Worm (Caenorhabditis elegans) whole organism, midembryonic: ENCODE measurements around the gene gnrr-2.

Experiments used
- T22C8.4 ChIP-seq: fragments of 200-800 bp; sonication (Bioruptor generic); IDR thresholded peaks from 2 replicates; pipeline ENCODE4 v1.3.6; 2022; ENCODE audit warnings: missing genetic modification characterization, missing compliant biosample characterization
- cog-1 ChIP-seq: sonication (generic microtip); optimal IDR thresholded peaks from 2 replicates; lab custom pipeline; 2016; ENCODE audit warnings: missing genetic modification characterization, missing compliant biosample characterization
- flt-1 ChIP-seq: fragments of 200-800 bp; sonication (Bioruptor generic); IDR thresholded peaks from 2 replicates; pipeline ENCODE4 v1.3.6; 2022; ENCODE audit warnings: missing genetic modification characterization, missing compliant biosample characterization
- klf-2 ChIP-seq: fragments of 200-800 bp; sonication (Bioruptor generic); conservative IDR thresholded peaks from 2 replicates; pipeline ENCODE4 v1.3.6; 2022; ENCODE audit warnings: missing genetic modification reagents, missing genetic modification characterization, missing compliant biosample characterization
- med-1 ChIP-seq: sonication (generic microtip); optimal IDR thresholded peaks from 2 replicates; lab custom pipeline; 2017; ENCODE audit warnings: missing genetic modification characterization, mild to moderate bottlenecking, missing compliant biosample characterization, antibody characterized with exemption, missing genetic modification reagents; ENCODE audit not compliant: insufficient read depth
- ref-1 ChIP-seq: fragments of 200-800 bp; sonication (Bioruptor generic); conservative IDR thresholded peaks from 2 replicates; pipeline ENCODE4 v1.3.6; 2022; ENCODE audit warnings: missing genetic modification reagents, missing genetic modification characterization, missing compliant biosample characterization
- tab-1 ChIP-seq: fragments of 200-800 bp; sonication (Bioruptor generic); IDR thresholded peaks from 2 replicates; pipeline ENCODE4 v1.3.6; 2022; ENCODE audit warnings: missing genetic modification characterization, missing compliant biosample characterization
- ztf-23 ChIP-seq: fragments of 200-800 bp; sonication (Bioruptor generic); IDR thresholded peaks from 2 replicates; pipeline ENCODE4 v1.3.6; 2022; ENCODE audit warnings: missing genetic modification reagents, missing genetic modification characterization, missing compliant biosample characterization
- ztf-29 ChIP-seq: fragments of 200-800 bp; sonication (Bioruptor generic); IDR thresholded peaks from 2 replicates; pipeline ENCODE4 v1.3.6; 2022; ENCODE audit warnings: missing genetic modification reagents, missing genetic modification characterization, missing compliant biosample characterization

DNA sequence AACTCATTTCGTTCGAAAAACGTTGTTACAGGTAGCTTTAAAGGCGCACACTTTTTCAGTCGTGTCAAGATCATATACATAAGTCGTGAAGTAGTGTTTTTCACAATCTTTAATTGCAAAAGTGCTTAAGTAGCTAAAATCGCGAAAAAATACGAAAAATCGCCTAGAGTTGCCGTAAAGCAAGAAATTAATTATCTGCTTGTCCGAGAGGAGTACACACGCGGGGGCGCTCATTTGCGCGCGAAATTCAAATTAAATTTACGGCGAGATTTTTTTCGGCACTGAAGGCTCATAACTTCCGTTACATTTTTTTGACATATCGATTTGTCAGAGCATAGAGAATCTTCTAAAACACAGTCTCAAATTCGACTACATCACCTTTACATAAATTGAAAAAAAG is 51.2 kb downstream of the gnrr-2 start:
- TF ChIP-seq ztf-29 (GFP tag; lab: Robert Waterston, UW): no peak
- TF ChIP-seq med-1 (GFP tag; lab: Kevin White, UChicago): no peak
- TF ChIP-seq klf-2: no peak
- TF ChIP-seq ref-1: no peak
- no peak for TF ChIP-seq flt-1
- no peak for TF ChIP-seq tab-1 (GFP tag; lab: Robert Waterston, UW)
- no peak for TF ChIP-seq cog-1
- TF ChIP-seq T22C8.4 (GFP tag; lab: Robert Waterston, UW): no peak
- no peak for TF ChIP-seq ztf-23 (GFP tag; lab: Robert Waterston, UW)
